Fruit fly (Drosophila melanogaster): ENCODE measurements around the gene schuy.
A peak's percentile ranks its signal among the peaks of the same experiment; 100 is the strongest.

schuy gene

dm6 chr3L:19940349-19940748, 45.5 kb upstream of the schuy start:
- no peak for TF ChIP-seq tin (GFP tag; optimal IDR thresholded peaks at IDR 0.05)
- TF ChIP-seq CG11696 (GFP tag; IDR thresholded peaks at IDR 0.05): 0 out of 2 replicates have a peak, but pooled peaks have one; percentile 33
- TF ChIP-seq CoRest (tag; optimal IDR thresholded peaks at IDR 0.05): peak; percentile 2
- TF ChIP-seq gem (tag; optimal IDR thresholded peaks at IDR 0.05): peak; percentile 50
- TF ChIP-seq lmd (GFP tag; IDR thresholded peaks at IDR 0.05): 0 out of 2 replicates have a peak, but pooled peaks have one; percentile 11
- peak; percentile 58 for TF ChIP-seq CG3281 (GFP tag; optimal IDR thresholded peaks at IDR 0.05)
- no peak for TF ChIP-seq Doc3 (GFP tag; IDR thresholded peaks at IDR 0.05; ENCODE audit: partially characterized antibody)
- TF ChIP-seq CG11504 (tag; optimal IDR thresholded peaks at IDR 0.05): peak; percentile 29
- peak in 1 of 2 experiments; percentile 48 for TF ChIP-seq Hr51 (GFP tag; optimal IDR thresholded peaks at IDR 0.05)
- TF ChIP-seq Meics (GFP tag; optimal IDR thresholded peaks at IDR 0.05): peak; percentile 32
- no peak for TF ChIP-seq CG4404 (GFP tag; IDR thresholded peaks at IDR 0.05)
- no peak for TF ChIP-seq Med (GFP tag)
- peak; percentile 25 for TF ChIP-seq CG2712 (tag; optimal IDR thresholded peaks at IDR 0.05)
- TF ChIP-seq CG2129 (GFP tag; IDR thresholded peaks at IDR 0.05; ENCODE audit: partially characterized antibody): no peak
- peak; percentile 14 for TF ChIP-seq CG7839 (tag; optimal IDR thresholded peaks at IDR 0.05)
- peak; percentile 15; the same call in 1 of the 2 replicates for TF ChIP-seq CG9932 (GFP tag; IDR thresholded peaks at IDR 0.05)
- peak; percentile 41 for TF ChIP-seq Fer3 (tag; optimal IDR thresholded peaks at IDR 0.05)
- 0 out of 2 replicates have a peak, but pooled peaks have one; percentile 37 for TF ChIP-seq Rfx (GFP tag; IDR thresholded peaks at IDR 0.05)
- TF ChIP-seq grau (tag; optimal IDR thresholded peaks at IDR 0.05): peak; percentile 49
- peak; percentile 42 for TF ChIP-seq CG2678 (tag; optimal IDR thresholded peaks at IDR 0.05)
- TF ChIP-seq CG15269 (tag; optimal IDR thresholded peaks at IDR 0.05): peak; percentile 37
- TF ChIP-seq CG10366 (GFP tag; IDR thresholded peaks at IDR 0.05): no peak
- no peak for TF ChIP-seq Ssrp (tag; optimal IDR thresholded peaks at IDR 0.05)
- TF ChIP-seq CG32532 (GFP tag; IDR thresholded peaks at IDR 0.05): peak; percentile 57; the same call in 1 of the 2 replicates
- TF ChIP-seq CG18599 (GFP tag; optimal IDR thresholded peaks at IDR 0.05): peak; percentile 6
- no peak for TF ChIP-seq Lpt (GFP tag; optimal IDR thresholded peaks at IDR 0.05)
- TF ChIP-seq CG8924 (tag; optimal IDR thresholded peaks at IDR 0.05): peak; percentile 13
- TF ChIP-seq Hmr (GFP tag; optimal IDR thresholded peaks at IDR 0.05): peak; percentile 5
- TF ChIP-seq Oli (tag; optimal IDR thresholded peaks at IDR 0.05): peak; percentile 17

dm6 chr3L:19941162-19941561, 44.7 kb upstream of the schuy start:
- TF ChIP-seq CrebB (tag; optimal IDR thresholded peaks at IDR 0.05) (no peak), exex (tag; optimal IDR thresholded peaks at IDR 0.05) (peak; percentile 75), Blimp-1 (GFP tag; optimal IDR thresholded peaks at IDR 0.05) (no peak), sug (tag; optimal IDR thresholded peaks at IDR 0.05) (peak; percentile 37), CG2116 (GFP tag; optimal IDR thresholded peaks at IDR 0.05) (no peak), CkIIα-i1 (GFP tag; IDR thresholded peaks at IDR 0.05) (no peak), dimm (GFP tag; IDR thresholded peaks at IDR 0.05) (no peak), phol (tag; optimal IDR thresholded peaks at IDR 0.05) (no peak), gsb (GFP tag; IDR thresholded peaks at IDR 0.05) (no peak), CG11456 (GFP tag; IDR thresholded peaks at IDR 0.05) (no peak), Ada2b (GFP tag; IDR thresholded peaks at IDR 0.05) (no peak)

All from whole organism, embryonic.